Worm (Caenorhabditis elegans) whole organism, L2 larva: Measurements from ENCODE around the gene dtmk-1.
A peak's percentile ranks its signal among the peaks of the same experiment; 100 is the strongest.

Source experiments
- C34F6.9 ChIP-seq: fragments of 150-350 bp; optimal IDR thresholded peaks from 2 replicates; lab custom pipeline; 2014; ENCODE audit warnings: missing biosample characterization, missing genetic modification characterization
- F13H6.1 ChIP-seq: sonication (generic microtip); optimal IDR thresholded peaks from 2 replicates; lab custom pipeline; 2016; ENCODE audit warnings: missing genetic modification characterization, missing compliant biosample characterization
- Y55F3AM.14 ChIP-seq: fragments of 200-800 bp; sonication (Bioruptor generic); optimal IDR thresholded peaks from 2 replicates; lab custom pipeline; 2018; ENCODE audit warnings: mild to moderate bottlenecking, missing genetic modification characterization, missing compliant biosample characterization
- alr-1 ChIP-seq: fragments of 150-350 bp; optimal IDR thresholded peaks from 2 replicates; lab custom pipeline; 2014; ENCODE audit warnings: missing biosample characterization, missing genetic modification characterization
- aly-2 ChIP-seq: fragments of 150-350 bp; optimal IDR thresholded peaks from 2 replicates; lab custom pipeline; 2014; ENCODE audit warnings: missing biosample characterization, missing genetic modification characterization
- ama-1 ChIP-seq: fragments of 150-350 bp; optimal IDR thresholded peaks from 2 replicates; lab custom pipeline; 2018; ENCODE audit warnings: inconsistent platforms
- blmp-1 ChIP-seq: sonication (generic microtip); optimal IDR thresholded peaks from 2 replicates; lab custom pipeline; 2017; ENCODE audit warnings: missing genetic modification characterization, mild to moderate bottlenecking, missing compliant biosample characterization, antibody characterized with exemption, moderate library complexity; ENCODE audit not compliant: insufficient read depth
- ceh-16 ChIP-seq: fragments of 150-350 bp; optimal IDR thresholded peaks from 2 replicates; lab custom pipeline; 2014; ENCODE audit warnings: missing biosample characterization, missing genetic modification characterization
- ceh-82 ChIP-seq: fragments of 150-350 bp; optimal IDR thresholded peaks from 2 replicates; lab custom pipeline; 2014; ENCODE audit warnings: missing biosample characterization, missing genetic modification characterization
- crh-2 ChIP-seq: sonication (generic microtip); optimal IDR thresholded peaks from 2 replicates; lab custom pipeline; 2017; ENCODE audit warnings: missing biosample characterization, missing genetic modification characterization
- egl-27 ChIP-seq: sonication (generic microtip); optimal IDR thresholded peaks from 3 replicates; lab custom pipeline; 2017; ENCODE audit warnings: missing biosample characterization, missing genetic modification reagents, missing genetic modification characterization
- elt-1 ChIP-seq: fragments of 150-350 bp; optimal IDR thresholded peaks from 2 replicates; lab custom pipeline; 2014; ENCODE audit warnings: missing biosample characterization, missing genetic modification characterization
- fos-1 ChIP-seq: fragments of 150-350 bp; optimal IDR thresholded peaks from 2 replicates; lab custom pipeline; 2014; ENCODE audit warnings: missing biosample characterization, missing genetic modification characterization
- gmeb-1 ChIP-seq: fragments of 150-350 bp; optimal IDR thresholded peaks from 2 replicates; lab custom pipeline; 2014; ENCODE audit warnings: missing biosample characterization, missing genetic modification characterization
- lin-11 ChIP-seq: fragments of 150-350 bp; sonication (generic microtip); optimal IDR thresholded peaks from 2 replicates; lab custom pipeline; 2014; ENCODE audit warnings: missing biosample characterization, missing genetic modification characterization, inconsistent platforms, mixed read lengths
- lin-13 ChIP-seq: fragments of 150-350 bp; optimal IDR thresholded peaks from 2 replicates; lab custom pipeline; 2014; ENCODE audit warnings: missing biosample characterization, missing genetic modification reagents, missing genetic modification characterization
- lsy-2 ChIP-seq, 2 experiments: fragments of 150-350 bp in 1 of 2; sonication (generic microtip) in 1 of 2; optimal IDR thresholded peaks; 2 replicates each; lab custom pipeline; 2014 to 2017; ENCODE audit warnings: missing biosample characterization in 2 of 2, missing genetic modification characterization in 2 of 2
- mab-5 ChIP-seq: fragments of 150-350 bp; optimal IDR thresholded peaks from 2 replicates; lab custom pipeline; 2014; ENCODE audit warnings: missing biosample characterization, missing genetic modification characterization
- mbf-1 ChIP-seq: sonication (generic microtip); optimal IDR thresholded peaks from 2 replicates; lab custom pipeline; 2017; ENCODE audit warnings: missing biosample characterization, missing genetic modification characterization
- mdl-1 ChIP-seq, 2 experiments: fragments of 150-350 bp in 1 of 2; sonication (generic microtip) in 1 of 2; optimal IDR thresholded peaks; 2 replicates each; lab custom pipeline; 2017; ENCODE audit warnings: missing biosample characterization in 2 of 2, missing genetic modification characterization in 2 of 2
- nhr-10 ChIP-seq: sonication (generic microtip); optimal IDR thresholded peaks from 2 replicates; lab custom pipeline; 2017; ENCODE audit warnings: missing biosample characterization, missing genetic modification characterization
- nhr-11 ChIP-seq: fragments of 150-350 bp; optimal IDR thresholded peaks from 2 replicates; lab custom pipeline; 2014; ENCODE audit warnings: missing biosample characterization, missing genetic modification characterization
- nhr-129 ChIP-seq: fragments of 150-350 bp; optimal IDR thresholded peaks from 2 replicates; lab custom pipeline; 2014; ENCODE audit warnings: missing biosample characterization, missing genetic modification characterization
- nhr-21 ChIP-seq: fragments of 150-350 bp; optimal IDR thresholded peaks from 2 replicates; lab custom pipeline; 2014; ENCODE audit warnings: missing biosample characterization, missing genetic modification characterization
- nhr-23 ChIP-seq: fragments of 150-350 bp; optimal IDR thresholded peaks from 2 replicates; lab custom pipeline; 2014; ENCODE audit warnings: missing biosample characterization, missing genetic modification reagents, missing genetic modification characterization
- nhr-25 ChIP-seq: fragments of 150-350 bp; sonication (generic microtip); optimal IDR thresholded peaks from 3 replicates; lab custom pipeline; 2014; ENCODE audit warnings: missing biosample characterization, missing genetic modification characterization
- nhr-6 ChIP-seq: fragments of 150-350 bp; optimal IDR thresholded peaks from 2 replicates; lab custom pipeline; 2014; ENCODE audit warnings: missing biosample characterization, missing genetic modification characterization
- peb-1 ChIP-seq: fragments of 150-350 bp; optimal IDR thresholded peaks from 2 replicates; lab custom pipeline; 2014; ENCODE audit warnings: missing biosample characterization, missing genetic modification characterization
- sem-4 ChIP-seq: fragments of 150-350 bp; optimal IDR thresholded peaks from 2 replicates; lab custom pipeline; 2014; ENCODE audit warnings: missing biosample characterization, missing genetic modification reagents, missing genetic modification characterization
- skn-1 ChIP-seq: sonication (generic microtip); optimal IDR thresholded peaks from 2 replicates; lab custom pipeline; 2017; ENCODE audit warnings: missing biosample characterization, missing genetic modification characterization
- sma-3 ChIP-seq: sonication (generic microtip); optimal IDR thresholded peaks from 2 replicates; lab custom pipeline; 2016; ENCODE audit warnings: missing genetic modification reagents, missing genetic modification characterization, missing compliant biosample characterization
- sma-9 ChIP-seq, 2 experiments: fragments of 150-350 bp in 1 of 2; sonication (generic microtip) in 1 of 2; optimal IDR thresholded peaks; 2 replicates each; lab custom pipeline; 2014 to 2016; ENCODE audit warnings: missing genetic modification characterization in 2 of 2, mild to moderate bottlenecking in 1 of 2, missing biosample characterization in 1 of 2, missing compliant biosample characterization in 1 of 2, missing genetic modification reagents in 1 of 2, moderate library complexity in 1 of 2
- snpc-4 ChIP-seq: fragments of 150-350 bp; optimal IDR thresholded peaks from 2 replicates; lab custom pipeline; 2014; ENCODE audit warnings: missing biosample characterization, missing genetic modification characterization
- unc-39 ChIP-seq: fragments of 150-350 bp; optimal IDR thresholded peaks from 2 replicates; lab custom pipeline; 2014; ENCODE audit warnings: missing biosample characterization, missing genetic modification characterization
- unc-55 ChIP-seq: fragments of 150-350 bp; sonication (generic microtip); optimal IDR thresholded peaks from 3 replicates; lab custom pipeline; 2014; ENCODE audit warnings: missing biosample characterization, missing genetic modification reagents, missing genetic modification characterization
- ztf-1 ChIP-seq: fragments of 200-800 bp; sonication (Bioruptor generic); conservative IDR thresholded peaks from 2 replicates; pipeline ENCODE4 v1.3.6; 2022; ENCODE audit warnings: missing genetic modification characterization, missing compliant biosample characterization
- ztf-11 ChIP-seq: sonication (generic microtip); optimal IDR thresholded peaks from 2 replicates; lab custom pipeline; 2017; ENCODE audit warnings: missing biosample characterization, missing genetic modification characterization
- ztf-4 ChIP-seq: fragments of 150-350 bp; optimal IDR thresholded peaks from 2 replicates; lab custom pipeline; 2014; ENCODE audit warnings: missing biosample characterization, missing genetic modification characterization

Gene dtmk-1

DNA sequence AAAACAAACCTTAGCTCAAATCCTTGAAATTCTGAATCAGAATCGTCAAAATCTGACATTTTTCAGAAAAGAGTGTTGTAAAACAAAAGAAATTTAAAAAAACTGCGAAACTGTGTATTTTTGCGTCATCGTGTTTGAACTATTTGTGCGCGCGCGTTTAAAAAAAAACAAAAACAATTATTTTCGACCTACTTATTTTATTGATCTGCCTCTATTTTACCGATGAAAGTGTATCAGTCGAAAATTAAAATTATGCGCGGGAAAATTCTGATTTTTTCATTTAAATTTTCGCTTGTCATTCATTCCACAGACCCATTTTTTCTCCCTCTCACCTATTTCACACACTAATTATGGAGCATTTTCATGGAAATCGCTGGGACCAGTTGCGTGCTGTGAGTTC lies 28.0 kb downstream of the dtmk-1 start, which contains the start of the genes C05C10.7 and C05C10.5:
C05C10.7 (minus strand) TSS at position 95 of the 400 bp plus-strand sequence.
C05C10.5 (plus strand) TSS at position 164 of the 400 bp plus-strand sequence.
- TF ChIP-seq mab-5 (tag; lab: Kevin White, UChicago) (no peak), fos-1 (tag; lab: Kevin White, UChicago) (no peak), gmeb-1 (tag; lab: Kevin White, UChicago) (no peak), lsy-2 (tag; optimal IDR thresholded peaks at IDR 0.05; lab: Kevin White, UChicago) (no peak), alr-1 (tag; lab: Kevin White, UChicago) (no peak), unc-39 (tag; lab: Kevin White, UChicago) (no peak), nhr-6 (tag; lab: Kevin White, UChicago) (no peak), elt-1 (tag; lab: Kevin White, UChicago) (no peak), crh-2 (tag; lab: Kevin White, UChicago) (no peak), skn-1 (tag; lab: Kevin White, UChicago) (no peak), sma-3 (GFP tag; lab: Kevin White, UChicago) (no peak), nhr-11 (no peak), nhr-25 (tag; lab: Kevin White, UChicago) (no peak)
- TF ChIP-seq, all 48 proteins: peak for 0

DNA sequence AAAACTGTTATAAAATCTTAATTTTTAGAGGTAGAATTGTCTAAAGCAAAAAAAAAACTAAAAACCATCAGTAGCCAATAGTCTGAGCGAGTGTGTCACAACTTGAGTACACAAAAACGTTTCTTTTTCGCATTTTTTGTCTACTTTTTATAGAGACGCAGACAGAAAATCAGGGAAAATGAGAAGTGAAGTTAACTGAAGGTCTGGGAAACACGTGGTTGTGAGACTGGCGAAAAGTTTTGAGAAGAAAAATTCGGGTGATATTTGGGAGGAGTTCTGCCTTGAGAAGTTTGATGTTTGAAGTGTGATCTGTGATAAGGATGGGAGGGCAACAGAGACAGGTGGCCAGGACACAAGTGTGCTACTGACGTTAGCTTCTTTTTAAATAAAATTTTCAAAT lies 29.3 kb downstream of the dtmk-1 start:
- TF ChIP-seq nhr-6 (tag; lab: Kevin White, UChicago) (peak; percentile 44), F13H6.1 (tag; lab: Kevin White, UChicago) (peak; percentile 83), unc-39 (tag; lab: Kevin White, UChicago) (no peak), ceh-16 (tag; lab: Kevin White, UChicago) (no peak), nhr-23 (tag; lab: Kevin White, UChicago) (no peak), nhr-25 (tag; lab: Kevin White, UChicago) (peak; percentile 89), ztf-4 (tag; lab: Kevin White, UChicago) (peak; percentile 82), mbf-1 (tag; lab: Kevin White, UChicago) (no peak), C34F6.9 (tag; lab: Kevin White, UChicago) (peak; percentile 92), Y55F3AM.14 (GFP tag; lab: Kevin White, UChicago) (no peak), ztf-1 (GFP tag; lab: Robert Waterston, UW) (no peak), nhr-129 (tag; lab: Kevin White, UChicago) (peak; percentile 94), unc-55 (GFP tag; lab: Kevin White, UChicago) (peak; percentile 46), sma-3 (GFP tag; lab: Kevin White, UChicago) (peak; percentile 82), nhr-10 (tag; lab: Kevin White, UChicago) (peak; percentile 93), ama-1 (peak; percentile 62), aly-2 (no peak), fos-1 (tag; lab: Kevin White, UChicago) (peak; percentile 88), snpc-4 (tag; lab: Kevin White, UChicago) (peak; percentile 28), nhr-11 (no peak), crh-2 (tag; lab: Kevin White, UChicago) (peak; percentile 91), lsy-2 (tag; optimal IDR thresholded peaks at IDR 0.05; lab: Kevin White, UChicago) (peak in 1 of 2 experiments; percentile 80), skn-1 (tag; lab: Kevin White, UChicago) (no peak), nhr-21 (peak; percentile 90), lin-11 (no peak), mdl-1 (tag; optimal IDR thresholded peaks at IDR 0.05; lab: Kevin White, UChicago) (peak in 1 of 2 experiments; percentile 90), ztf-11 (tag; lab: Kevin White, UChicago) (no peak), sem-4 (tag; lab: Kevin White, UChicago) (peak; percentile 32), lin-13 (GFP tag; lab: Kevin White, UChicago) (peak; percentile 67), sma-9 (GFP tag; optimal IDR thresholded peaks at IDR 0.05; lab: Kevin White, UChicago) (peak; percentile 91), sma-9 (tag; optimal IDR thresholded peaks at IDR 0.05; lab: Kevin White, UChicago) (no peak), ceh-82 (tag; lab: Kevin White, UChicago) (no peak), egl-27 (tag; lab: Kevin White, UChicago) (peak; percentile 34), blmp-1 (tag; lab: Kevin White, UChicago) (peak; percentile 86), peb-1 (tag; lab: Kevin White, UChicago) (no peak), gmeb-1 (tag; lab: Kevin White, UChicago) (peak; percentile 67)

DNA sequence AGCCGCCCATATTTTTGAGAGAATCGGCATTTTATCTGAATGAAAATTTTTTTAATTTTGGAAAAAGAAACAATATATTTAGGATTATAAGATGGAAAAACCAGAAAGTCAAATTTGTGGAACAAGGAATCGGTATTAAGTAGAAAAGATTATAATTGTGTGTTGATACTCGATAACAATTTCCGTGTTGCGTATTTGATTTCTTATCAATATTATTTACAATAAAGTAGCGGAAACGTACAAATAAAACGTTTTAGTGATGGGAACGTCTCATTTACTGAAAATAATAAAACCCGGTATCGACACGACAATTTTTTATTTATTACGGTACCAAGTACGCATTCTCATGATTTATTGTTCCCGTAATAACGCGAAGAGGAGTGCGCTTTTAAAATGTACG lies 30.0 kb downstream of the dtmk-1 start, which contains the start of gene C05C10.3:
C05C10.3 (minus strand) TSS at position 35 of the 400 bp plus-strand sequence.
- TF ChIP-seq sem-4 (tag; lab: Kevin White, UChicago) (no peak), crh-2 (tag; lab: Kevin White, UChicago) (no peak), sma-3 (GFP tag; lab: Kevin White, UChicago) (no peak)
